Worm (Caenorhabditis elegans): ENCODE data around the gene mdt-8.

DNA sequence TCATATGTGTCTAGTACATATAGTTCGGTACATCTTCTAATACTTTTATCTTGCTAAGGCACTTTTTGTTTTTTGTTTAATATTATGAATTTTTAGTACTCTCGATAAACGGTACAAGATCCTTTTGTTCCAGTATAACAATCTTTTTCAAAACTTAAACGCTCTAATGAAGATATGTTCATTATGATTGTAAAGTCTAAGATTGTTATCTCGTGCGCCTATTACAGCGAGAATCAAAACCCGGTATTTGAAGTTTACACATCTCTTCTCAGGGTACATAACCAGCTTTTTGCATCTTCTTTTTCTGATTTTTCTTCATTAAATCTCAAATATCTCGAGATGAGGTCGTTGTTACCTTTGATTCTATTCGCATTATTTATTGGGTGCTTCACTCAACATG is 45.6 kb downstream of the mdt-8 start, which contains the start of gene B0334.13:
- TF ChIP-seq ama-1 (optimal IDR thresholded peaks at IDR 0.05): no peak
- TF ChIP-seq skn-1 (tag; optimal IDR thresholded peaks at IDR 0.05): no peak
- no peak for TF ChIP-seq nhr-11 (tag; optimal IDR thresholded peaks at IDR 0.05)
- no peak for TF ChIP-seq unc-62 (GFP tag; optimal IDR thresholded peaks at IDR 0.05)
- no peak for TF ChIP-seq nhr-77 (tag; optimal IDR thresholded peaks at IDR 0.05)
- TF ChIP-seq peb-1 (tag; optimal IDR thresholded peaks at IDR 0.05): no peak
- no peak for TF ChIP-seq nhr-25 (tag; optimal IDR thresholded peaks at IDR 0.05)

Data from whole organism, L2 larva.